Worm (Caenorhabditis elegans) whole organism, young adult: ENCODE data around the gene pei-1.

ENCODE experiments used
- ekl-4 ChIP-seq: fragments of 200-800 bp; sonication (Bioruptor generic); IDR thresholded peaks from 2 replicates; pipeline ENCODE4 v1.3.6; 2022; ENCODE audit warnings: missing genetic modification reagents, missing genetic modification characterization, missing compliant biosample characterization
- ets-4 ChIP-seq: fragments of 200-800 bp; sonication (Bioruptor generic); optimal IDR thresholded peaks from 2 replicates; lab custom pipeline; 2018; ENCODE audit warnings: mild to moderate bottlenecking, missing genetic modification characterization, missing compliant biosample characterization
- lin-35 ChIP-seq, 3 experiments: fragments of 150-350 bp in 2 of 3; sonication (generic microtip) in 1 of 3; optimal IDR thresholded peaks; 2 replicates each; lab custom pipeline; 2014 to 2018; ENCODE audit warnings: missing biosample characterization in 3 of 3, missing genetic modification characterization in 3 of 3, missing genetic modification reagents in 3 of 3
- mes-4 ChIP-seq: sonication (generic microtip); optimal IDR thresholded peaks from 2 replicates; lab custom pipeline; 2016; ENCODE audit warnings: missing genotype, missing genetic modification characterization, missing compliant biosample characterization

DNA sequence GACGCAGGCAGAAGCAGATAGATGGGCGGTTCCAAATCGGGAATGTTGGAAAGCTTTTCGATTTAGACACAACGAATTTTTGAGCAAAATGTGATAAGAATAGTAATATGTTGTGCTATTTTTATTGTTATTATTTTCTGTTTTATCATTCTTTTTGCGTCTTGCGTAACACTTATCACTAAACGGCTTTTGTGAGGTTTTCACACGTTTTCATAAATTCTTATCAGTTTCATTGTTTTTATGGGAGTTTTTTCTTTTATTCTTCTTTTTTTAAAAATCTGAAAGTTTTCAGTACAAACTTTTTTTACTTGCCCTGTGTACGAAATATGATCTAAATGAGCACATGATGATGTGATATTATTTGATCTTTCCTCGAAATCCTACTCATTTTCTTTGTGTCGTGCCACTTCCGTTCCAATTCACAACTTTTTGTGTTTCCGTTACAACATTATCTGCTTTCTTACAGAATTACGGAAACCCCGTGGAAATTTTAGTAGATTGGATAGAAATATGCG lies 51.9 kb downstream of the pei-1 start, which contains the start of gene fbl-1:
- TF ChIP-seq mes-4 (no peak), lin-35 (GFP tag; optimal IDR thresholded peaks at IDR 0.05; lab: Kevin White, UChicago) (no peak), ets-4 (GFP tag; lab: Kevin White, UChicago) (no peak), ekl-4 (GFP tag; lab: Robert Waterston, UW) (no peak)
